Worm (Caenorhabditis elegans) whole organism, midembryonic: Measurements from ENCODE around the gene nfya-1.

Experiments
- T22C8.4 ChIP-seq: fragments of 200-800 bp; sonication (Bioruptor generic); IDR thresholded peaks from 2 replicates; pipeline ENCODE4 v1.3.6; 2022; ENCODE audit warnings: missing genetic modification characterization, missing compliant biosample characterization
- cog-1 ChIP-seq: sonication (generic microtip); optimal IDR thresholded peaks from 2 replicates; lab custom pipeline; 2016; ENCODE audit warnings: missing genetic modification characterization, missing compliant biosample characterization
- flt-1 ChIP-seq: fragments of 200-800 bp; sonication (Bioruptor generic); IDR thresholded peaks from 2 replicates; pipeline ENCODE4 v1.3.6; 2022; ENCODE audit warnings: missing genetic modification characterization, missing compliant biosample characterization
- klf-2 ChIP-seq: fragments of 200-800 bp; sonication (Bioruptor generic); conservative IDR thresholded peaks from 2 replicates; pipeline ENCODE4 v1.3.6; 2022; ENCODE audit warnings: missing genetic modification reagents, missing genetic modification characterization, missing compliant biosample characterization
- med-1 ChIP-seq: sonication (generic microtip); optimal IDR thresholded peaks from 2 replicates; lab custom pipeline; 2017; ENCODE audit warnings: missing genetic modification characterization, mild to moderate bottlenecking, missing compliant biosample characterization, antibody characterized with exemption, missing genetic modification reagents; ENCODE audit not compliant: insufficient read depth
- ref-1 ChIP-seq: fragments of 200-800 bp; sonication (Bioruptor generic); conservative IDR thresholded peaks from 2 replicates; pipeline ENCODE4 v1.3.6; 2022; ENCODE audit warnings: missing genetic modification reagents, missing genetic modification characterization, missing compliant biosample characterization
- tab-1 ChIP-seq: fragments of 200-800 bp; sonication (Bioruptor generic); IDR thresholded peaks from 2 replicates; pipeline ENCODE4 v1.3.6; 2022; ENCODE audit warnings: missing genetic modification characterization, missing compliant biosample characterization
- ztf-23 ChIP-seq: fragments of 200-800 bp; sonication (Bioruptor generic); IDR thresholded peaks from 2 replicates; pipeline ENCODE4 v1.3.6; 2022; ENCODE audit warnings: missing genetic modification reagents, missing genetic modification characterization, missing compliant biosample characterization
- ztf-29 ChIP-seq: fragments of 200-800 bp; sonication (Bioruptor generic); IDR thresholded peaks from 2 replicates; pipeline ENCODE4 v1.3.6; 2022; ENCODE audit warnings: missing genetic modification reagents, missing genetic modification characterization, missing compliant biosample characterization

The nfya-1 gene

ce11 chrX:11938826-11939225 is 7.8 kb downstream of the nfya-1 start, which contains the start of gene F55G7.5:
TSS of gene F55G7.5 (minus strand) at chrX:11938926.
- TF ChIP-seq ref-1 (GFP tag; lab: Robert Waterston, UW) (no peak), ztf-29 (GFP tag; lab: Robert Waterston, UW) (no peak), flt-1 (no peak), med-1 (GFP tag; lab: Kevin White, UChicago) (no peak), cog-1 (tag; lab: Kevin White, UChicago) (no peak), klf-2 (GFP tag; lab: Robert Waterston, UW) (no peak), tab-1 (no peak), ztf-23 (GFP tag; lab: Robert Waterston, UW) (no peak)

- TF ChIP-seq med-1 (GFP tag; lab: Kevin White, UChicago) = peak; percentile 64
- peak; percentile 48 for TF ChIP-seq ref-1 (GFP tag; lab: Robert Waterston, UW)
- TF ChIP-seq cog-1 (tag; lab: Kevin White, UChicago) = peak; percentile 95
- TF ChIP-seq ztf-23 (GFP tag; lab: Robert Waterston, UW) = peak; percentile 86
- peak; percentile 90 for TF ChIP-seq flt-1
- TF ChIP-seq klf-2 (GFP tag; lab: Robert Waterston, UW) = peak; percentile 67
- TF ChIP-seq tab-1 = peak; percentile 74; the same call in 1 of the 2 replicates
- TF ChIP-seq T22C8.4 (GFP tag; lab: Robert Waterston, UW) = peak; percentile 100
- no peak for TF ChIP-seq ztf-29 (GFP tag; lab: Robert Waterston, UW)
Measured at ce11 chrX:11937343-11937935, 9.2 kb downstream of the nfya-1 start.

ce11 chrX:11934933-11935332 is 11.7 kb downstream of the nfya-1 start:
- TF ChIP-seq klf-2 (GFP tag; lab: Robert Waterston, UW) = peak; percentile 79
- peak; percentile 85 for TF ChIP-seq ztf-23 (GFP tag; lab: Robert Waterston, UW)
- TF ChIP-seq ref-1 (GFP tag; lab: Robert Waterston, UW) = peak; percentile 72
- 0 out of 2 replicates have a peak, but pooled peaks have one; percentile 58 for TF ChIP-seq ztf-29 (GFP tag; lab: Robert Waterston, UW)
- TF ChIP-seq T22C8.4 (GFP tag; lab: Robert Waterston, UW) = peak; percentile 63; the same call in 1 of the 2 replicates
- TF ChIP-seq med-1 (GFP tag; lab: Kevin White, UChicago) = peak; percentile 41
- TF ChIP-seq cog-1 (tag; lab: Kevin White, UChicago) = peak; percentile 69
- peak; percentile 92 for TF ChIP-seq flt-1
- peak; percentile 90 for TF ChIP-seq tab-1

ce11 chrX:11933547-11933946 is 13.1 kb downstream of the nfya-1 start:
- TF ChIP-seq flt-1 = 0 out of 2 replicates have a peak, but pooled peaks have one; percentile 32
- no peak for TF ChIP-seq ztf-29 (GFP tag; lab: Robert Waterston, UW)
- 0 out of 2 replicates have a peak, but pooled peaks have one; percentile 32 for TF ChIP-seq tab-1

ce11 chrX:11931559-11931958 is 15.1 kb downstream of the nfya-1 start, which contains the start of gene dot-1.4:
TSS of gene dot-1.4 (minus strand) at chrX:11931659.
- TF ChIP-seq cog-1 (tag; lab: Kevin White, UChicago) (no peak), ztf-29 (GFP tag; lab: Robert Waterston, UW) (no peak), klf-2 (GFP tag; lab: Robert Waterston, UW) (no peak), ref-1 (GFP tag; lab: Robert Waterston, UW) (no peak)

- TF ChIP-seq med-1 (GFP tag; lab: Kevin White, UChicago) (no peak), klf-2 (GFP tag; lab: Robert Waterston, UW) (no peak), ztf-29 (GFP tag; lab: Robert Waterston, UW) (no peak), tab-1 (no peak), ztf-23 (GFP tag; lab: Robert Waterston, UW) (no peak), cog-1 (tag; lab: Kevin White, UChicago) (no peak), ref-1 (GFP tag; lab: Robert Waterston, UW) (no peak), flt-1 (no peak), T22C8.4 (GFP tag; lab: Robert Waterston, UW) (no peak)
Measured at ce11 chrX:11927585-11927984, 19.1 kb downstream of the nfya-1 start, which contains the start of gene F55G7.4. TSS of gene F55G7.4 (plus strand) at chrX:11927885.

ce11 chrX:11925243-11925642 is 21.4 kb downstream of the nfya-1 start:
- TF ChIP-seq T22C8.4 (GFP tag; lab: Robert Waterston, UW) (no peak), ztf-23 (GFP tag; lab: Robert Waterston, UW) (no peak), med-1 (GFP tag; lab: Kevin White, UChicago) (no peak), ref-1 (GFP tag; lab: Robert Waterston, UW) (no peak), klf-2 (GFP tag; lab: Robert Waterston, UW) (no peak), tab-1 (no peak), flt-1 (no peak), ztf-29 (GFP tag; lab: Robert Waterston, UW) (no peak), cog-1 (tag; lab: Kevin White, UChicago) (no peak)

- TF ChIP-seq cog-1 (tag; lab: Kevin White, UChicago) (no peak), ztf-29 (GFP tag; lab: Robert Waterston, UW) (no peak), ztf-23 (GFP tag; lab: Robert Waterston, UW) (no peak), flt-1 (no peak), ref-1 (GFP tag; lab: Robert Waterston, UW) (no peak), klf-2 (GFP tag; lab: Robert Waterston, UW) (no peak), T22C8.4 (GFP tag; lab: Robert Waterston, UW) (no peak), tab-1 (no peak), med-1 (GFP tag; lab: Kevin White, UChicago) (no peak)
Measured at ce11 chrX:11924158-11924557, 22.5 kb downstream of the nfya-1 start, which contains the start of gene F55G7.1. TSS of gene F55G7.1 (plus strand) at chrX:11924433.

ce11 chrX:11920723-11921283 is 25.8 kb downstream of the nfya-1 start, which contains the start of gene Y62H9A.14:
TSS of gene Y62H9A.14 (plus strand) at chrX:11921233.
- TF ChIP-seq ztf-29 (GFP tag; lab: Robert Waterston, UW) = no peak
- TF ChIP-seq klf-2 (GFP tag; lab: Robert Waterston, UW) = no peak
- TF ChIP-seq med-1 (GFP tag; lab: Kevin White, UChicago) = no peak
- TF ChIP-seq cog-1 (tag; lab: Kevin White, UChicago) = no peak
- TF ChIP-seq ref-1 (GFP tag; lab: Robert Waterston, UW) = no peak
- TF ChIP-seq flt-1 = no peak
- TF ChIP-seq tab-1 = no peak
- no peak for TF ChIP-seq ztf-23 (GFP tag; lab: Robert Waterston, UW)
- no peak for TF ChIP-seq T22C8.4 (GFP tag; lab: Robert Waterston, UW)
